Fruit fly (Drosophila melanogaster): ENCODE data around the gene slp2.

Gene slp2

DNA sequence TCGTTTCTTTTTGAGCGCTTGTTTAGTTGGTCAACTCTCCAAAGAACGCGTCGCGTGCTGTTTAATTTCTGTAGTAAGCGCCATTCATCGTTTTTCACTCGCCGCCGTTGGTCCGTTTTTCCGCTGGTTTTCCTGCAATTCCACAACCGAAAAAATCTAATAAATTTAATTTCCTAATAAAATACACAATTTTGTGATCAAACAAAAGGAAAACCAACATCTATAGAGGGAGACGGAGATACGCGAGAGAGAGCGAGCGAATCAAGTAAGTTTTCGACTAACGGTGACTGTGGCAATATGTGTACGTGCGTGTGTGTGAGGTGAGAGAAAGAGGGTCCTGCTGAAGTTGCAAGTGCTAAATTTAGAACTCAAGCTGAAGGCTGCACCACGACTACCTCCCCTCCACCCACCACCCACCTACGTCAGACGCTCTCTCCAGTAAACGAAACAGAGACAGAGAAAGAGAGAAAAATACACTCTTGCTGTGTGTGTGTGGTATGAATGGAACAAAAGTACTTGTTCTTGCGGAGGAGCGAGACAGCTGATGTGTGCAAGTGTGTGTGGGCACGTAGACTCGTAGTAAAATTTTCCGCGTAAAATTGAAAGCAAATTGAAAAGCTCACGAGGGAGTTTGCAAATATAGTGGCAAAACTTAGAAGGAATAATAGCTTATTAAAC, 33.0 kb upstream of the slp2 start, which contains the start of gene Reph (continued):
- peak; percentile 59 for TF ChIP-seq B-H2 (GFP tag; optimal IDR thresholded peaks at IDR 0.05)
- peak; percentile 68; the same call in 1 of the 2 replicates for TF ChIP-seq Adf1 (GFP tag; IDR thresholded peaks at IDR 0.05)
- peak; percentile 59; the same call in 1 of the 3 replicates for TF ChIP-seq CG2199 (GFP tag; IDR thresholded peaks at IDR 0.05)
- peak; percentile 16 for TF ChIP-seq Side (GFP tag; optimal IDR thresholded peaks at IDR 0.05)
- peak; percentile 16 for TF ChIP-seq BtbVII (GFP tag; optimal IDR thresholded peaks at IDR 0.05)
- peak; percentile 59 for TF ChIP-seq cwo (GFP tag; optimal IDR thresholded peaks at IDR 0.05)
- TF ChIP-seq abd-A (tag; optimal IDR thresholded peaks at IDR 0.05), result peak; percentile 54
- TF ChIP-seq cg (GFP tag; optimal IDR thresholded peaks at IDR 0.05), result peak; percentile 98
- TF ChIP-seq Neu2 (GFP tag; optimal IDR thresholded peaks at IDR 0.05; ENCODE audit: borderline replicate concordance), result no peak
- peak; percentile 45 for TF ChIP-seq pfk (GFP tag; optimal IDR thresholded peaks at IDR 0.05)
- TF ChIP-seq Dbx (GFP tag; IDR thresholded peaks at IDR 0.05), result peak; percentile 51; the same call in 1 of the 3 replicates
- 0 out of 2 replicates have a peak, but pooled peaks have one; percentile 8 for TF ChIP-seq unc-4 (GFP tag; IDR thresholded peaks at IDR 0.05; ENCODE audit: partially characterized antibody)
- no peak for TF ChIP-seq fd96Cb (tag; optimal IDR thresholded peaks at IDR 0.05)
- peak; percentile 13 for TF ChIP-seq pzg (GFP tag; optimal IDR thresholded peaks at IDR 0.05)
- peak; percentile 46 for TF ChIP-seq CG12769 (tag; optimal IDR thresholded peaks at IDR 0.05)
- TF ChIP-seq wdn (GFP tag; IDR thresholded peaks at IDR 0.05), result 0 out of 2 replicates have a peak, but pooled peaks have one; percentile 7
- TF ChIP-seq CG6813 (GFP tag; optimal IDR thresholded peaks at IDR 0.05), result peak; percentile 22
- peak; percentile 25; the same call in 1 of the 2 replicates for TF ChIP-seq CG11247 (GFP tag; IDR thresholded peaks at IDR 0.05)
- TF ChIP-seq ewg (GFP tag; optimal IDR thresholded peaks at IDR 0.05), result peak; percentile 18
- TF ChIP-seq mirr (GFP tag; optimal IDR thresholded peaks at IDR 0.05), result peak; percentile 61
- peak; percentile 26 for TF ChIP-seq sd (tag; optimal IDR thresholded peaks at IDR 0.05)
- TF ChIP-seq HmgD (GFP tag; optimal IDR thresholded peaks at IDR 0.05), result peak; percentile 13
- TF ChIP-seq CG32532 (GFP tag; IDR thresholded peaks at IDR 0.05), result peak; percentile 45; the same call in 1 of the 2 replicates
- peak; percentile 82 for TF ChIP-seq pros (GFP tag; optimal IDR thresholded peaks at IDR 0.05)
- no peak for TF ChIP-seq twi (tag; optimal IDR thresholded peaks at IDR 0.05)
- TF ChIP-seq crol (GFP tag; IDR thresholded peaks at IDR 0.05), result peak; percentile 82
- no peak for TF ChIP-seq CG10209 (GFP tag; optimal IDR thresholded peaks at IDR 0.05)
- peak; percentile 7 for TF ChIP-seq yki (optimal IDR thresholded peaks at IDR 0.05)
- TF ChIP-seq CG6654 (GFP tag; optimal IDR thresholded peaks at IDR 0.05), result no peak
- peak; percentile 69; the same call in 1 of the 3 replicates for TF ChIP-seq CG6175 (GFP tag; IDR thresholded peaks at IDR 0.05)
- TF ChIP-seq CG3995 (GFP tag; optimal IDR thresholded peaks at IDR 0.05), result peak; percentile 33
- no peak for TF ChIP-seq nau (GFP tag; optimal IDR thresholded peaks at IDR 0.05)
- TF ChIP-seq caup (GFP tag; optimal IDR thresholded peaks at IDR 0.05; ENCODE audit: severe bottlenecking), result peak; percentile 64
- peak; percentile 33 for TF ChIP-seq CG18599 (GFP tag; optimal IDR thresholded peaks at IDR 0.05)
- TF ChIP-seq fd102C (GFP tag; optimal IDR thresholded peaks at IDR 0.05), result no peak
- TF ChIP-seq Oaz (GFP tag; IDR thresholded peaks at IDR 0.05), result peak; percentile 13; the same call in 1 of the 2 replicates
- peak; percentile 31 for TF ChIP-seq Meics (GFP tag; optimal IDR thresholded peaks at IDR 0.05)
- peak; percentile 33; the same call in 1 of the 2 replicates for TF ChIP-seq CG9932 (GFP tag; IDR thresholded peaks at IDR 0.05)
- TF ChIP-seq Blimp-1 (GFP tag; optimal IDR thresholded peaks at IDR 0.05), result no peak
- TF ChIP-seq Nf-YB (GFP tag; optimal IDR thresholded peaks at IDR 0.05), result peak; percentile 30
- peak; percentile 38 for TF ChIP-seq CG12659 (GFP tag; optimal IDR thresholded peaks at IDR 0.05)
- peak; percentile 0 for TF ChIP-seq CG18619 (GFP tag; optimal IDR thresholded peaks at IDR 0.05)
- TF ChIP-seq psq (GFP tag; optimal IDR thresholded peaks at IDR 0.05), result peak; percentile 19
- peak; percentile 38 for TF ChIP-seq Hmr (GFP tag; optimal IDR thresholded peaks at IDR 0.05)
- TF ChIP-seq CG15601 (tag; optimal IDR thresholded peaks at IDR 0.05), result peak; percentile 100
- no peak for TF ChIP-seq Antp (GFP tag; optimal IDR thresholded peaks at IDR 0.05)
- no peak for TF ChIP-seq stwl (tag; optimal IDR thresholded peaks at IDR 0.05)
